Worm (Caenorhabditis elegans) whole organism, L1 larva: ENCODE data around the gene ora-1.

ENCODE experiments used
- nhr-76 ChIP-seq: sonication (generic microtip); optimal IDR thresholded peaks from 2 replicates; lab custom pipeline; 2017; ENCODE audit warnings: missing biosample characterization, missing genetic modification characterization
- pag-3 ChIP-seq: sonication (generic microtip); optimal IDR thresholded peaks from 2 replicates; lab custom pipeline; 2017; ENCODE audit warnings: missing genetic modification characterization, mild to moderate bottlenecking, missing compliant biosample characterization, antibody characterized with exemption, borderline replicate concordance; ENCODE audit not compliant: insufficient read depth

DNA sequence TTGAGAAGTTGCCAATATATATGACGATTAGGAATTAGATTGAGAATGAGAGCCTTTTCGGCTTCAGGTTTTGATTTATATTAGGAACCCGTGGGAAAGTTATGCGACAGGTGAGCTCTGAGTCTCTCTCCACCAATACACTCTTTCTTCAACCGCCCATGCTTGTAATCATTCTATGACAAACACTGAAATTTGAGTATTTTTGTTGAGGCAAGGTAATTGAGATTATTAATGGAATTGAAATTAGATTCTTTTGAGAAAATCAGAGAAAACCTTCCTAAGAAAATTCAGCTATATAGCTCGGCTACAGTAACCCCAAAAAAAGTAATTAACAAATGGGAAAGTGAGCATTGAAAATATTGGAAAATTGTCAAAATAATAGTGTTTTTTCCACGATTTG is 21.8 kb upstream of the ora-1 start, which contains the start of gene ceh-19:
- TF ChIP-seq nhr-76 (tag; lab: Kevin White, UChicago) (no peak), pag-3 (tag; lab: Kevin White, UChicago) (no peak)
